Fruit fly (Drosophila melanogaster): ENCODE data around the gene CTCF.

- TF ChIP-seq esn (GFP tag; optimal IDR thresholded peaks at IDR 0.05): no peak
- no peak for TF ChIP-seq acj6 (GFP tag; optimal IDR thresholded peaks at IDR 0.05)
- no peak for TF ChIP-seq eg (GFP tag; IDR thresholded peaks at IDR 0.05)
- no peak for TF ChIP-seq CG10669 (GFP tag; optimal IDR thresholded peaks at IDR 0.05)
- TF ChIP-seq CG32006 (GFP tag; optimal IDR thresholded peaks at IDR 0.05): no peak
- TF ChIP-seq svp (GFP tag): no peak
- TF ChIP-seq fkh (GFP tag; optimal IDR thresholded peaks at IDR 0.05): peak; percentile 79
- TF ChIP-seq CG11762 (GFP tag; optimal IDR thresholded peaks at IDR 0.05; ENCODE audit: insufficient read depth): no peak
Observed at dm6 chr3L:7349311-7349710, 7.2 kb downstream of the CTCF start.
